Worm (Caenorhabditis elegans): ENCODE data around the gene nspc-18.

- TF ChIP-seq lin-13 (tag; optimal IDR thresholded peaks at IDR 0.05): peak; percentile 75
- no peak for TF ChIP-seq elt-1 (tag; optimal IDR thresholded peaks at IDR 0.05; ENCODE audit: borderline replicate concordance, insufficient read depth)
- peak; percentile 44 for TF ChIP-seq lsy-2 (tag; optimal IDR thresholded peaks at IDR 0.05)
- TF ChIP-seq blmp-1 (tag; optimal IDR thresholded peaks at IDR 0.05): no peak
Observed at ce11 chrX:14489945-14490344, 37.5 kb downstream of the nspc-18 start, which contains the start of gene his-24.

Data from whole organism, mixed stage, embryonic.